Worm (Caenorhabditis elegans): ENCODE measurements around the gene frpr-4.

frpr-4 gene

ce11 chrII:5231111-5231510 lies 24.2 kb downstream of the frpr-4 start, which contains the start of gene EGAP2.1:
Gene EGAP2.1, plus strand, starts transcription at chrII:5231411.
- TF ChIP-seq lin-29 (GFP tag; IDR thresholded peaks at IDR 0.05) (no peak), tra-1 (GFP tag; IDR thresholded peaks at IDR 0.05) (no peak), tag-97 (GFP tag; IDR thresholded peaks at IDR 0.05) (no peak), mep-1 (tag; optimal IDR thresholded peaks at IDR 0.05) (no peak), vab-7 (GFP tag; IDR thresholded peaks at IDR 0.05) (no peak), ZK337.2 (GFP tag; IDR thresholded peaks at IDR 0.05) (no peak), ceh-28 (tag; optimal IDR thresholded peaks at IDR 0.05) (no peak), F49E8.2 (tag; optimal IDR thresholded peaks at IDR 0.05; ENCODE audit: borderline replicate concordance) (no peak), ces-1 (GFP tag; optimal IDR thresholded peaks at IDR 0.05) (no peak), fos-1 (tag; optimal IDR thresholded peaks at IDR 0.05) (no peak), snpc-4 (tag; optimal IDR thresholded peaks at IDR 0.05) (no peak), hlh-30 (tag; optimal IDR thresholded peaks at IDR 0.05; ENCODE audit: insufficient read depth) (no peak), nhr-76 (tag; optimal IDR thresholded peaks at IDR 0.05) (no peak)

ce11 chrII:5229596-5229995 lies 25.7 kb downstream of the frpr-4 start, which contains the start of gene EGAP2.2:
Gene EGAP2.2, plus strand, starts transcription at chrII:5229896.
- no peak for TF ChIP-seq madf-9 (GFP tag; conservative IDR thresholded peaks at IDR 0.05)
- no peak for TF ChIP-seq zip-11 (GFP tag; IDR thresholded peaks at IDR 0.05)
- no peak for TF ChIP-seq lin-39 (tag; optimal IDR thresholded peaks at IDR 0.05)
- TF ChIP-seq fkh-10 (GFP tag; optimal IDR thresholded peaks at IDR 0.05): no peak
- TF ChIP-seq zfp-3 (GFP tag; conservative IDR thresholded peaks at IDR 0.05): no peak
- TF ChIP-seq dve-1 (tag; optimal IDR thresholded peaks at IDR 0.05; ENCODE audit: insufficient read depth): no peak
- TF ChIP-seq F49E8.2 (tag; optimal IDR thresholded peaks at IDR 0.05; ENCODE audit: borderline replicate concordance): no peak
- no peak for TF ChIP-seq php-3 (GFP tag; IDR thresholded peaks at IDR 0.05)
- TF ChIP-seq dmd-6 (GFP tag; IDR thresholded peaks at IDR 0.05): no peak
- no peak for TF ChIP-seq zip-2 (tag; optimal IDR thresholded peaks at IDR 0.05)
- TF ChIP-seq arid-1 (GFP tag; conservative IDR thresholded peaks at IDR 0.05): no peak
- TF ChIP-seq tag-97 (GFP tag; IDR thresholded peaks at IDR 0.05): no peak
- no peak for TF ChIP-seq nhr-77 (tag; optimal IDR thresholded peaks at IDR 0.05)
- TF ChIP-seq pha-4 (GFP tag; IDR thresholded peaks at IDR 0.05): no peak
- TF ChIP-seq pha-4 (tag; optimal IDR thresholded peaks at IDR 0.05): no peak
- no peak for TF ChIP-seq ceh-44 (GFP tag; IDR thresholded peaks at IDR 0.05)
- no peak for TF ChIP-seq nhr-11 (tag; optimal IDR thresholded peaks at IDR 0.05)

- TF ChIP-seq unc-62 (GFP tag; optimal IDR thresholded peaks at IDR 0.05 in 1 of 2) (peak in 1 of 2 experiments; percentile 13), unc-62 (tag; optimal IDR thresholded peaks at IDR 0.05) (no peak), T20F7.1 (GFP tag; optimal IDR thresholded peaks at IDR 0.05) (no peak), F44E2.7 (GFP tag; IDR thresholded peaks at IDR 0.05) (no peak), ceh-32 (tag; optimal IDR thresholded peaks at IDR 0.05; ENCODE audit: poor library complexity) (no peak)
These were observed 26.7 kb downstream of the frpr-4 start for ce11 chrII:5228662-5229061.

ce11 chrII:5227768-5228167 lies 27.6 kb downstream of the frpr-4 start:
- TF ChIP-seq lir-3 (tag; optimal IDR thresholded peaks at IDR 0.05): no peak
- no peak for TF ChIP-seq F49E8.2 (tag; optimal IDR thresholded peaks at IDR 0.05; ENCODE audit: borderline replicate concordance)
- peak; percentile 61 for TF ChIP-seq dmd-6 (GFP tag; IDR thresholded peaks at IDR 0.05)
- no peak for TF ChIP-seq daf-8 (GFP tag; IDR thresholded peaks at IDR 0.05)
- TF ChIP-seq ceh-28 (tag; optimal IDR thresholded peaks at IDR 0.05): no peak
- TF ChIP-seq ceh-82 (tag; optimal IDR thresholded peaks at IDR 0.05): no peak
- no peak for TF ChIP-seq unc-130 (GFP tag; optimal IDR thresholded peaks at IDR 0.05)
- TF ChIP-seq hlh-11 (tag; optimal IDR thresholded peaks at IDR 0.05): peak; percentile 77
- peak; percentile 64 for TF ChIP-seq nhr-28 (tag; optimal IDR thresholded peaks at IDR 0.05)
- peak; percentile 84 for TF ChIP-seq aha-1 (tag)
- TF ChIP-seq vab-7 (GFP tag; IDR thresholded peaks at IDR 0.05): no peak
- no peak for TF ChIP-seq skn-1 (tag; optimal IDR thresholded peaks at IDR 0.05)
- TF ChIP-seq zip-2 (tag; optimal IDR thresholded peaks at IDR 0.05): no peak
- no peak for TF ChIP-seq spr-3 (GFP tag; optimal IDR thresholded peaks at IDR 0.05)
- no peak for TF ChIP-seq spr-1 (tag; optimal IDR thresholded peaks at IDR 0.05)
- TF ChIP-seq lin-13 (GFP tag; optimal IDR thresholded peaks at IDR 0.05): no peak
- TF ChIP-seq nhr-48 (tag; optimal IDR thresholded peaks at IDR 0.05): no peak
- peak in 1 of 2 experiments; percentile 42 for TF ChIP-seq unc-62 (GFP tag; optimal IDR thresholded peaks at IDR 0.05 in 1 of 2)
- TF ChIP-seq unc-62 (tag; optimal IDR thresholded peaks at IDR 0.05): no peak
- peak in 1 of 2 experiments; percentile 34 for TF ChIP-seq mdl-1 (tag; optimal IDR thresholded peaks at IDR 0.05)
- TF ChIP-seq lin-29 (GFP tag; IDR thresholded peaks at IDR 0.05): no peak
- no peak for TF ChIP-seq egl-43 (GFP tag; IDR thresholded peaks at IDR 0.05)
- TF ChIP-seq mep-1 (tag; optimal IDR thresholded peaks at IDR 0.05): peak; percentile 20

Data from whole organism, L4 larva.